Worm (Caenorhabditis elegans) whole organism, midembryonic: ENCODE results near the gene srbc-55.
"Not testable (repeated sequence)": the region's sequence is repeated elsewhere in the genome, so short reads cannot be mapped to it uniquely, and the experiment has no call there.

ENCODE experiments used
- T22C8.4 ChIP-seq: fragments of 200-800 bp; sonication (Bioruptor generic); IDR thresholded peaks from 2 replicates; pipeline ENCODE4 v1.3.6; 2022; ENCODE audit warnings: missing genetic modification characterization, missing compliant biosample characterization
- flt-1 ChIP-seq: fragments of 200-800 bp; sonication (Bioruptor generic); IDR thresholded peaks from 2 replicates; pipeline ENCODE4 v1.3.6; 2022; ENCODE audit warnings: missing genetic modification characterization, missing compliant biosample characterization
- med-1 ChIP-seq: sonication (generic microtip); optimal IDR thresholded peaks from 2 replicates; lab custom pipeline; 2017; ENCODE audit warnings: missing genetic modification characterization, mild to moderate bottlenecking, missing compliant biosample characterization, antibody characterized with exemption, missing genetic modification reagents; ENCODE audit not compliant: insufficient read depth
- ztf-23 ChIP-seq: fragments of 200-800 bp; sonication (Bioruptor generic); IDR thresholded peaks from 2 replicates; pipeline ENCODE4 v1.3.6; 2022; ENCODE audit warnings: missing genetic modification reagents, missing genetic modification characterization, missing compliant biosample characterization

- not testable (repeated sequence) for TF ChIP-seq T22C8.4 (GFP tag; lab: Robert Waterston, UW); ztf-23; med-1 (GFP tag; lab: Kevin White, UChicago); flt-1 (GFP tag; lab: Robert Waterston, UW)
Observed at ce11 chrV:15807420-15807819, 22.4 kb downstream of the srbc-55 start, which contains the start of gene srsx-38.
